Worm (Caenorhabditis elegans) whole organism, young adult: Measurements from ENCODE around the gene ZK1098.11.

Experiments used
- B0336.3 ChIP-seq: fragments of 200-800 bp; sonication (Bioruptor generic); IDR thresholded peaks from 2 replicates; pipeline ENCODE4 v1.3.6; 2022; ENCODE audit warnings: missing genetic modification characterization, missing compliant biosample characterization
- C17E4.6 ChIP-seq: fragments of 200-800 bp; sonication (Bioruptor generic); IDR thresholded peaks from 2 replicates; pipeline ENCODE4 v1.3.6; 2022; ENCODE audit warnings: missing genetic modification reagents, missing genetic modification characterization, missing compliant biosample characterization
- F23B12.7 ChIP-seq: sonication (generic microtip); optimal IDR thresholded peaks from 2 replicates; lab custom pipeline; 2017; ENCODE audit warnings: missing genetic modification characterization, mild to moderate bottlenecking, missing compliant biosample characterization, antibody characterized with exemption, moderate library complexity; ENCODE audit not compliant: insufficient read depth
- F33H1.4 ChIP-seq: fragments of 200-800 bp; sonication (Bioruptor generic); IDR thresholded peaks from 2 replicates; pipeline ENCODE4 v1.3.6; 2022; ENCODE audit warnings: missing genetic modification reagents, missing genetic modification characterization, missing compliant biosample characterization
- K12H6.12 ChIP-seq: fragments of 200-800 bp; sonication (Bioruptor generic); optimal IDR thresholded peaks from 2 replicates; lab custom pipeline; 2018; ENCODE audit warnings: mild to moderate bottlenecking, missing genetic modification characterization, missing compliant biosample characterization
- ZK185.1 ChIP-seq: sonication (generic microtip); optimal IDR thresholded peaks from 2 replicates; lab custom pipeline; 2016; ENCODE audit warnings: mild to moderate bottlenecking, missing genetic modification characterization, missing compliant biosample characterization; ENCODE audit not compliant: poor library complexity, severe bottlenecking
- atf-7 ChIP-seq: sonication (generic microtip); optimal IDR thresholded peaks from 2 replicates; lab custom pipeline; 2017; ENCODE audit warnings: mild to moderate bottlenecking, missing genetic modification characterization, missing compliant biosample characterization
- attf-5 ChIP-seq: fragments of 200-800 bp; sonication (Bioruptor generic); optimal IDR thresholded peaks from 2 replicates; lab custom pipeline; 2018; ENCODE audit warnings: mild to moderate bottlenecking, missing genetic modification characterization, missing compliant biosample characterization
- attf-6 ChIP-seq: fragments of 200-800 bp; sonication (Bioruptor generic); IDR thresholded peaks from 2 replicates; pipeline ENCODE4 v1.3.6; 2022; ENCODE audit warnings: missing genetic modification reagents, missing genetic modification characterization, missing compliant biosample characterization
- cebp-2 ChIP-seq: fragments of 200-800 bp; sonication (Bioruptor generic); IDR thresholded peaks from 2 replicates; pipeline ENCODE4 v1.3.6; 2022; ENCODE audit warnings: missing genetic modification characterization, missing compliant biosample characterization
- ceh-27 ChIP-seq: fragments of 200-800 bp; sonication (Bioruptor generic); optimal IDR thresholded peaks from 2 replicates; lab custom pipeline; 2018; ENCODE audit warnings: mild to moderate bottlenecking, missing genetic modification characterization, moderate library complexity, missing compliant biosample characterization
- ceh-91 ChIP-seq: fragments of 200-800 bp; sonication (Bioruptor generic); IDR thresholded peaks from 2 replicates; pipeline ENCODE4 v1.3.6; 2022; ENCODE audit warnings: missing genetic modification reagents, missing genetic modification characterization, missing compliant biosample characterization
- dpl-1 ChIP-seq: fragments of 150-350 bp; optimal IDR thresholded peaks from 2 replicates; lab custom pipeline; 2014; ENCODE audit warnings: missing biosample characterization, missing genetic modification reagents, missing genetic modification characterization
- efl-1 ChIP-seq: fragments of 150-350 bp; optimal IDR thresholded peaks from 2 replicates; lab custom pipeline; 2014; ENCODE audit warnings: missing biosample characterization, missing genetic modification reagents, missing genetic modification characterization
- egrh-3 ChIP-seq: fragments of 200-800 bp; sonication (Bioruptor generic); IDR thresholded peaks from 2 replicates; pipeline ENCODE4 v1.3.6; 2022; ENCODE audit warnings: missing genetic modification reagents, missing genetic modification characterization, missing compliant biosample characterization
- ekl-4 ChIP-seq: fragments of 200-800 bp; sonication (Bioruptor generic); IDR thresholded peaks from 2 replicates; pipeline ENCODE4 v1.3.6; 2022; ENCODE audit warnings: missing genetic modification reagents, missing genetic modification characterization, missing compliant biosample characterization
- fkh-3 ChIP-seq: sonication (generic microtip); optimal IDR thresholded peaks from 2 replicates; lab custom pipeline; 2016; ENCODE audit warnings: mild to moderate bottlenecking, missing genetic modification characterization, missing compliant biosample characterization
- gei-17 ChIP-seq: fragments of 200-800 bp; sonication (Bioruptor generic); optimal IDR thresholded peaks from 2 replicates; lab custom pipeline; 2018; ENCODE audit warnings: mild to moderate bottlenecking, missing genetic modification characterization, missing compliant biosample characterization
- him-1 ChIP-seq: sonication (generic microtip); optimal IDR thresholded peaks from 2 replicates; lab custom pipeline; 2016; ENCODE audit warnings: missing genotype, missing genetic modification reagents, missing genetic modification characterization, missing compliant biosample characterization
- hmg-1.2 ChIP-seq: fragments of 200-800 bp; sonication (Bioruptor generic); IDR thresholded peaks from 2 replicates; pipeline ENCODE4 v1.3.6; 2022; ENCODE audit warnings: missing genetic modification reagents, missing genetic modification characterization, missing compliant biosample characterization
- hmg-20 ChIP-seq: fragments of 200-800 bp; sonication (Bioruptor generic); IDR thresholded peaks from 2 replicates; pipeline ENCODE4 v1.3.6; 2022; ENCODE audit warnings: missing genetic modification reagents, missing genetic modification characterization, missing compliant biosample characterization
- hsf-1 ChIP-seq: fragments of 200-800 bp; sonication (Bioruptor generic); IDR thresholded peaks from 2 replicates; pipeline ENCODE4 v1.3.6; 2022; ENCODE audit warnings: missing genetic modification reagents, missing genetic modification characterization, missing compliant biosample characterization
- lin-35 ChIP-seq, 3 experiments: fragments of 150-350 bp in 2 of 3; sonication (generic microtip) in 1 of 3; optimal IDR thresholded peaks; 2 replicates each; lab custom pipeline; 2014 to 2018; ENCODE audit warnings: missing biosample characterization in 3 of 3, missing genetic modification characterization in 3 of 3, missing genetic modification reagents in 3 of 3
- lin-40 ChIP-seq: sonication (generic microtip); optimal IDR thresholded peaks from 2 replicates; lab custom pipeline; 2016; ENCODE audit warnings: missing genetic modification characterization, mild to moderate bottlenecking, missing compliant biosample characterization, missing genotype, missing genetic modification reagents
- madf-10 ChIP-seq: sonication (generic microtip); optimal IDR thresholded peaks from 2 replicates; lab custom pipeline; 2016; ENCODE audit warnings: mild to moderate bottlenecking, missing genetic modification characterization, missing compliant biosample characterization
- mcd-1 ChIP-seq: fragments of 200-800 bp; sonication (Bioruptor generic); IDR thresholded peaks from 2 replicates; pipeline ENCODE4 v1.3.6; 2022; ENCODE audit warnings: missing genetic modification reagents, missing genetic modification characterization, missing compliant biosample characterization
- nfya-2 ChIP-seq: fragments of 200-800 bp; sonication (Bioruptor generic); IDR thresholded peaks from 2 replicates; pipeline ENCODE4 v1.3.6; 2022; ENCODE audit warnings: missing genetic modification reagents, missing genetic modification characterization, missing compliant biosample characterization
- nfyb-1 ChIP-seq: fragments of 200-800 bp; sonication (Bioruptor generic); IDR thresholded peaks from 2 replicates; pipeline ENCODE4 v1.3.6; 2022; ENCODE audit warnings: missing genetic modification reagents, missing genetic modification characterization, missing compliant biosample characterization
- nhr-179 ChIP-seq: sonication (generic microtip); optimal IDR thresholded peaks from 2 replicates; lab custom pipeline; 2016; ENCODE audit warnings: mild to moderate bottlenecking, missing genetic modification characterization, missing compliant biosample characterization
- nhr-80 ChIP-seq: sonication (generic microtip); optimal IDR thresholded peaks from 2 replicates; lab custom pipeline; 2016; ENCODE audit warnings: missing genetic modification characterization, missing compliant biosample characterization
- pbrm-1 ChIP-seq: fragments of 200-800 bp; sonication (Bioruptor generic); IDR thresholded peaks from 2 replicates; pipeline ENCODE4 v1.3.6; 2022; ENCODE audit warnings: missing genetic modification reagents, missing genetic modification characterization, missing compliant biosample characterization
- rcor-1 ChIP-seq: fragments of 200-800 bp; sonication (Bioruptor generic); IDR thresholded peaks from 2 replicates; pipeline ENCODE4 v1.3.6; 2022; ENCODE audit warnings: missing genetic modification reagents, missing genetic modification characterization, missing compliant biosample characterization
- repo-1 ChIP-seq: sonication (generic microtip); optimal IDR thresholded peaks from 2 replicates; lab custom pipeline; 2017; ENCODE audit warnings: mild to moderate bottlenecking, missing genetic modification characterization, missing compliant biosample characterization
- sea-2 ChIP-seq: fragments of 200-800 bp; sonication (Bioruptor generic); IDR thresholded peaks from 2 replicates; pipeline ENCODE4 v1.3.6; 2022; ENCODE audit warnings: missing genetic modification characterization, missing compliant biosample characterization
- snpc-1.1 ChIP-seq: sonication (generic microtip); optimal IDR thresholded peaks from 2 replicates; lab custom pipeline; 2017; ENCODE audit warnings: missing genetic modification characterization, mild to moderate bottlenecking, missing compliant biosample characterization, antibody characterized with exemption, moderate library complexity, missing genotype, missing genetic modification reagents; ENCODE audit not compliant: insufficient read depth
- snpc-3.4 ChIP-seq: sonication (generic microtip); optimal IDR thresholded peaks from 2 replicates; lab custom pipeline; 2017; ENCODE audit warnings: missing genetic modification characterization, mild to moderate bottlenecking, missing compliant biosample characterization, antibody characterized with exemption, moderate library complexity, missing genotype, missing genetic modification reagents
- snpc-4 ChIP-seq, 5 experiments: fragments of 150-350 bp in 1 of 5; sonication (generic microtip) in 4 of 5; optimal IDR thresholded peaks; 2 replicates each; lab custom pipeline; 2014 to 2018; ENCODE audit warnings: missing genetic modification characterization in 5 of 5, missing biosample characterization in 3 of 5, antibody characterized with exemption in 2 of 5, mild to moderate bottlenecking in 2 of 5, missing compliant biosample characterization in 2 of 5, missing genotype in 2 of 5, moderate library complexity in 2 of 5, missing genetic modification reagents in 1 of 5
- sptf-2 ChIP-seq: fragments of 200-800 bp; sonication (Bioruptor generic); optimal IDR thresholded peaks from 2 replicates; lab custom pipeline; 2018; ENCODE audit warnings: mild to moderate bottlenecking, missing genetic modification characterization, missing compliant biosample characterization
- tbp1 ChIP-seq: fragments of 200-800 bp; sonication (Bioruptor generic); optimal IDR thresholded peaks from 2 replicates; lab custom pipeline; 2018; ENCODE audit warnings: mild to moderate bottlenecking, missing genetic modification characterization, missing compliant biosample characterization
- tlf-1 ChIP-seq: fragments of 200-800 bp; sonication (Bioruptor generic); optimal IDR thresholded peaks from 2 replicates; lab custom pipeline; 2018; ENCODE audit warnings: mild to moderate bottlenecking, missing genetic modification characterization, missing compliant biosample characterization
- unc-130 ChIP-seq: sonication (generic microtip); optimal IDR thresholded peaks from 2 replicates; lab custom pipeline; 2016; ENCODE audit warnings: missing genetic modification reagents, missing genetic modification characterization, missing compliant biosample characterization
- ztf-18 ChIP-seq: sonication (generic microtip); optimal IDR thresholded peaks from 2 replicates; lab custom pipeline; 2016; ENCODE audit warnings: missing genotype, mild to moderate bottlenecking, missing genetic modification characterization, missing compliant biosample characterization
- ztf-26 ChIP-seq: sonication (generic microtip); optimal IDR thresholded peaks from 2 replicates; lab custom pipeline; 2017; ENCODE audit warnings: missing genetic modification characterization, missing compliant biosample characterization
- ztf-6 ChIP-seq: fragments of 200-800 bp; sonication (Bioruptor generic); IDR thresholded peaks from 2 replicates; pipeline ENCODE4 v1.3.6; 2022; ENCODE audit warnings: missing genetic modification reagents, missing genetic modification characterization, missing compliant biosample characterization

Gene ZK1098.11

DNA sequence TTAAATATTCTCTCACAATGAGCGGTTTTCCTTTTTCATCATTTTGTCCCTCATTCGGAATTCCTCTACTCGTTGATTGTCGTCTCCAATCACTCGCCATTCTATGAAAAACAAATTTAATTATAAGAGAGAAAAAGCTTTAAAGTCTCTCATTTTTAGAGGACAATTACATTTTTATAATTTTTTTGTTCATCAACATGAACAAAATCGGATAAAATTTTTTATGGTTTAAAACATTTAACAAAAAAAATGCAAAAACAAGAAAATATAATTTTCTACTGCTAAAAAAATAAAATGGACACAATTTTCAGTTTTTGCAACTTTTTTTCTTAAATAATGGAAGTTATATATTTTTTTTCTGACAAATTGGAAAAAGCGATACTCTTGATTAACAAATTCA lies 40.3 kb upstream of the ZK1098.11 start, which contains the start of gene F55H2.7:
Gene F55H2.7 (minus strand): TSS at position 101 of the 400 bp plus-strand sequence.
- TF ChIP-seq him-1, result no peak
- TF ChIP-seq snpc-3.4 (tag; lab: Kevin White, UChicago), result peak; percentile 8

- TF ChIP-seq tlf-1 (GFP tag; lab: Kevin White, UChicago) (peak; percentile 69), egrh-3 (GFP tag; lab: Robert Waterston, UW) (no peak), efl-1 (GFP tag; lab: Kevin White, UChicago) (peak; percentile 54), F33H1.4 (GFP tag; lab: Robert Waterston, UW) (peak; percentile 70), ztf-26 (tag; lab: Kevin White, UChicago) (peak; percentile 40), him-1 (peak; percentile 27), repo-1 (peak; percentile 44), sptf-2 (peak; percentile 13), ZK185.1 (peak; percentile 69), fkh-3 (tag; lab: Kevin White, UChicago) (no peak), hmg-1.2 (GFP tag; lab: Robert Waterston, UW) (peak; percentile 75), C17E4.6 (GFP tag; lab: Robert Waterston, UW) (0 out of 2 replicates have a peak, but pooled peaks have one; percentile 26), snpc-1.1 (tag; lab: Kevin White, UChicago) (peak; percentile 3), nfya-2 (GFP tag; lab: Robert Waterston, UW) (no peak), lin-40 (tag; lab: Kevin White, UChicago) (peak; percentile 85), B0336.3 (GFP tag; lab: Robert Waterston, UW) (peak; percentile 80), dpl-1 (peak; percentile 39), madf-10 (peak; percentile 23), hsf-1 (GFP tag; lab: Robert Waterston, UW) (peak; percentile 35; the same call in 1 of the 2 replicates), ztf-6 (no peak), nhr-179 (no peak), F23B12.7 (tag; lab: Kevin White, UChicago) (peak; percentile 90), cebp-2 (GFP tag; lab: Robert Waterston, UW) (no peak), rcor-1 (peak; percentile 70), ceh-91 (GFP tag; lab: Robert Waterston, UW) (peak; percentile 67), ztf-18 (tag; lab: Kevin White, UChicago) (peak; percentile 98), sea-2 (GFP tag; lab: Robert Waterston, UW) (no peak), lin-35 (GFP tag; optimal IDR thresholded peaks at IDR 0.05; lab: Kevin White, UChicago) (peak in 2 of 3 experiments; percentile 28 to 83), ekl-4 (GFP tag; lab: Robert Waterston, UW) (peak; percentile 85), snpc-4 (GFP tag; optimal IDR thresholded peaks at IDR 0.05; lab: Kevin White, UChicago) (no peak), snpc-4 (tag; optimal IDR thresholded peaks at IDR 0.05; lab: Kevin White, UChicago) (peak; percentile 64 to 77 (median 70)), attf-6 (GFP tag; lab: Robert Waterston, UW) (no peak), atf-7 (tag; lab: Kevin White, UChicago) (peak; percentile 39), hmg-20 (GFP tag; lab: Robert Waterston, UW) (peak; percentile 64; the same call in 1 of the 2 replicates), tbp1 (GFP tag; lab: Kevin White, UChicago) (peak; percentile 58), mcd-1 (peak; percentile 95), nhr-80 (tag; lab: Kevin White, UChicago) (peak; percentile 76), pbrm-1 (peak; percentile 87), attf-5 (GFP tag; lab: Kevin White, UChicago) (peak; percentile 94), unc-130 (GFP tag; lab: Kevin White, UChicago) (peak; percentile 39), ceh-27 (peak; percentile 85), K12H6.12 (tag; lab: Kevin White, UChicago) (peak; percentile 70), nfyb-1 (GFP tag; lab: Robert Waterston, UW) (peak; percentile 88), gei-17 (GFP tag; lab: Kevin White, UChicago) (peak; percentile 37)
Measured at ce11 chrIII:9521410-9522090, 34.9 kb upstream of the ZK1098.11 start, which contains the start of the genes clu-1 and prp-40. TSS of gene clu-1 (minus strand) at chrIII:9521460. TSS of gene prp-40 (plus strand) at chrIII:9522075.
